Worm (Caenorhabditis elegans): ENCODE measurements around the gene srbc-67.

ce11 chrV:3549553-3549952 is 8.5 kb upstream of the srbc-67 start, which contains the start of gene sri-21:
- TF ChIP-seq W03F9.2 (tag; optimal IDR thresholded peaks at IDR 0.05) (no peak), dao-5 (tag; optimal IDR thresholded peaks at IDR 0.05) (no peak)

Data from whole organism, L4/young adult.